Worm (Caenorhabditis elegans): ENCODE measurements around the gene T13H5.8.

The T13H5.8 gene

DNA sequence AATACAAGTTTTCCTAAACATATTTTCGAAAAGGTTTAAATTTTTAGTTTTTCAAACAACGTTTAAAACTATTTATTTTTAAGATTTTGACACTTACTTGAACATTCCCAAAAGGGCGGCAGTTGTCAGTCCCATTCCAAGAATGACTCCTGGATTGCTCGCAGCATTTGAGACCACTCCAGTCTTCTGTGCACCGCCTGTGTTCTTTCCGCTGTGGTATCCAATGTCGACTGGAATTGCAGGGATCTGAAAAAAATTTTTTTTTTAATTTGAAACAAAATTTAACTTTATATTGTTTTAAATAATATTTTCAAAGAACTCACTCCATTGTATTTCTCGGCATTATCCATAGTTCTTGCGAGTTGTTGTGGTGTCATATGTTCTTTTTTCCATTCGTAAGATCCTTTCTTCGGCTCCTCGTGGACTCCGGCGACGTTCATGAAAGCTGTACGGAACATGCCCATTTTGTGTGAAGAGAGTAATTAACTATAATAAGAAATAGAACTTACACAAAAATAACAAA, 36.5 kb upstream of the T13H5.8 start, which contains the start of gene M05D6.5:
TSS of gene M05D6.5 (minus strand) at position 473 of the 523 bp plus-strand sequence.
- TF ChIP-seq fkh-3 (tag; optimal IDR thresholded peaks at IDR 0.05) (no peak), ekl-4 (GFP tag; IDR thresholded peaks at IDR 0.05) (0 out of 2 replicates have a peak, but pooled peaks have one; percentile 40), egrh-3 (GFP tag; IDR thresholded peaks at IDR 0.05) (no peak), lag-1 (GFP tag; IDR thresholded peaks at IDR 0.05) (no peak), B0336.3 (GFP tag; IDR thresholded peaks at IDR 0.05) (0 out of 2 replicates have a peak, but pooled peaks have one; percentile 13), egl-44 (GFP tag; IDR thresholded peaks at IDR 0.05) (no peak), lin-26 (GFP tag; IDR thresholded peaks at IDR 0.05) (0 out of 2 replicates have a peak, but pooled peaks have one; percentile 8), F55B11.4 (tag; optimal IDR thresholded peaks at IDR 0.05; ENCODE audit: borderline replicate concordance, insufficient read depth) (no peak), ama-1 (optimal IDR thresholded peaks at IDR 0.05) (peak; percentile 83), ama-1 (GFP tag; optimal IDR thresholded peaks at IDR 0.05) (no peak), nhr-27 (tag; optimal IDR thresholded peaks at IDR 0.05) (no peak), attf-3 (GFP tag; conservative IDR thresholded peaks at IDR 0.05) (no peak), attf-6 (GFP tag; IDR thresholded peaks at IDR 0.05) (no peak), Y53G8AR.9 (GFP tag; conservative IDR thresholded peaks at IDR 0.05) (0 out of 2 replicates have a peak, but pooled peaks have one; percentile 13)

DNA sequence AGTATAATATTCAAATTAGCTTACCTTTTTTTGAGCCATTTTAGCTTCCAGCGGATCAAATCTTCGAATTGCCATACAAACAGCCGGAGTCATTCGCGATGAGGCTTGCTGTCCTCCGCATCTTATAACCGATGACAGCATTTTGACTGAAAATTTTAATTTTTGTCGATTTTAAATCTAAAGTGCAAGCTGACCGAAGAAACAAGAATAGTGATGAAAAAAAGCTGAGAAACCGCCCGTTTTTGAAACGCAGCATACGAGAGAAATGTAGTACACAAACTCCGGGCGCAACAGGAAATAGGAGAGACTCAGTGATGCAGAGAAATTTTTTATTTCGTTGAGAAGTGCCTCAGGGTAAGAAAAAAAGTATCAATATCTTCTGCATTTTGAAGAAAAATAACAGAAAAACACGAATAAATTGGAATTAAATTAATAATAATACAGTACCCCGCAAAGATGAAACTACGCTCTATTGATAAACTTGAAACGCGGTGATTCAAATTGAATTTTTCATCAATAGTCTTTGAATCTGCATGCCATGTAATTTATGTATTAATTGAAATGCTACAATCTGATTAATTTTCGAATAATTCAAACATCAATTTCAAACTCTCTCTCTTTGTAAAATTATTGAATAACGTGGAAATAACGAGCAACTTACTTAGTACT, 35.1 kb upstream of the T13H5.8 start:
- TF ChIP-seq fkh-3 (tag; optimal IDR thresholded peaks at IDR 0.05): no peak
- TF ChIP-seq F57C9.4 (tag; optimal IDR thresholded peaks at IDR 0.05): no peak
- TF ChIP-seq dox-1 (GFP tag; IDR thresholded peaks at IDR 0.05): no peak
- TF ChIP-seq lin-35 (GFP tag; optimal IDR thresholded peaks at IDR 0.05): no peak
- no peak for TF ChIP-seq ceh-40 (GFP tag; IDR thresholded peaks at IDR 0.05)
- TF ChIP-seq lsl-1 (GFP tag; optimal IDR thresholded peaks at IDR 0.05): peak; percentile 35
- no peak for TF ChIP-seq rpc-1 (optimal IDR thresholded peaks at IDR 0.05)
- no peak for TF ChIP-seq rpc-1 (tag; optimal IDR thresholded peaks at IDR 0.05)
- TF ChIP-seq lin-54 (GFP tag; optimal IDR thresholded peaks at IDR 0.05): no peak
- TF ChIP-seq bed-2 (GFP tag; IDR thresholded peaks at IDR 0.05): no peak
- TF ChIP-seq cebp-2 (GFP tag; IDR thresholded peaks at IDR 0.05): no peak
- no peak for TF ChIP-seq Y56A3A.18 (GFP tag; IDR thresholded peaks at IDR 0.05)
- no peak for TF ChIP-seq hsf-1 (GFP tag; IDR thresholded peaks at IDR 0.05)
- TF ChIP-seq B0019.2 (GFP tag; conservative IDR thresholded peaks at IDR 0.05): no peak
- TF ChIP-seq F49E8.2 (tag; optimal IDR thresholded peaks at IDR 0.05; ENCODE audit: insufficient read depth): no peak
- TF ChIP-seq egl-18 (GFP tag; IDR thresholded peaks at IDR 0.05): no peak
- TF ChIP-seq ama-1 (optimal IDR thresholded peaks at IDR 0.05): peak; percentile 61
- no peak for TF ChIP-seq ama-1 (GFP tag; optimal IDR thresholded peaks at IDR 0.05)
- TF ChIP-seq zim-3 (tag; optimal IDR thresholded peaks at IDR 0.05): no peak
- no peak for TF ChIP-seq nhr-120 (GFP tag; IDR thresholded peaks at IDR 0.05)
- TF ChIP-seq nhr-80 (tag; optimal IDR thresholded peaks at IDR 0.05): peak; percentile 24
- peak; percentile 17; the same call in 1 of the 2 replicates for TF ChIP-seq mcd-1 (GFP tag; IDR thresholded peaks at IDR 0.05)
- TF ChIP-seq hmg-1.2 (GFP tag; IDR thresholded peaks at IDR 0.05): peak; percentile 55; the same call in 1 of the 2 replicates
- TF ChIP-seq let-607 (tag; optimal IDR thresholded peaks at IDR 0.05): no peak
- TF ChIP-seq attf-5 (GFP tag; optimal IDR thresholded peaks at IDR 0.05): peak; percentile 43

DNA sequence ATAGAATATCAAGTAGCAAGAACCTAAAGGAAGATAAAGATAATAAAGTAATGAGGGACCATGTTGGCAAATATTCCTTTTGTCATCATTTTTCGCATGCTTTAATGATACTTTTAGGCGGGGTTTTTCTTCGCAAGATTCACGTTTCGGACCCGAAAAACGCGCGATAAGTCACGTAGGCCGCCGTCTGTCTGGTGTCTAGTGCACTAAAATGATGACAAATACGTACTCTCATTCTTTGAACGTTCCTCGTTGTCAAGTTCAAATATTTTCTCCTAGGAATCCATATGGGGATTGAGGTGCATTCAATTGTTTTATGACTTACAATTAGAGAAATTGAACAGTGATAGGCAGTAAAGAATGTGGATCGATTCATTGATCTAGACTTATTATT, 34.5 kb upstream of the T13H5.8 start, which contains the start of gene taap-1:
TSS of gene taap-1 (minus strand) at position 79 of the 394 bp plus-strand sequence.
- TF ChIP-seq nfyb-1 (GFP tag; IDR thresholded peaks at IDR 0.05) (no peak), ZK185.1 (tag; optimal IDR thresholded peaks at IDR 0.05; ENCODE audit: poor library complexity, severe bottlenecking) (peak; percentile 11), nhr-27 (tag; optimal IDR thresholded peaks at IDR 0.05) (no peak), egrh-3 (GFP tag; IDR thresholded peaks at IDR 0.05) (no peak), nhr-120 (GFP tag; IDR thresholded peaks at IDR 0.05) (no peak), F52B5.7 (tag; optimal IDR thresholded peaks at IDR 0.05) (no peak), F49E8.2 (tag; optimal IDR thresholded peaks at IDR 0.05; ENCODE audit: insufficient read depth) (no peak), B0019.2 (GFP tag; conservative IDR thresholded peaks at IDR 0.05) (no peak), F33H1.4 (GFP tag; IDR thresholded peaks at IDR 0.05) (no peak), pbrm-1 (GFP tag; IDR thresholded peaks at IDR 0.05) (no peak), ceh-27 (GFP tag; optimal IDR thresholded peaks at IDR 0.05) (no peak), tlf-1 (GFP tag; optimal IDR thresholded peaks at IDR 0.05) (no peak), lin-35 (GFP tag; optimal IDR thresholded peaks at IDR 0.05) (no peak), egl-18 (GFP tag; IDR thresholded peaks at IDR 0.05) (no peak), hlh-26 (GFP tag; conservative IDR thresholded peaks at IDR 0.05) (no peak), ceh-40 (GFP tag; IDR thresholded peaks at IDR 0.05) (no peak), madf-6 (GFP tag; IDR thresholded peaks at IDR 0.05) (0 out of 2 replicates have a peak, but pooled peaks have one; percentile 25)

All from whole organism, young adult.